Worm (Caenorhabditis elegans) whole organism, dauer: ENCODE data around the gene C46G7.5.

Source experiments
- unc-62 ChIP-seq: sonication (generic microtip); optimal IDR thresholded peaks from 2 replicates; lab custom pipeline; 2017; ENCODE audit warnings: missing biosample characterization, missing genetic modification reagents, missing genetic modification characterization

C46G7.5 gene

ce11 chrIV:6005655-6006054 lies 5.8 kb downstream of the C46G7.5 start:
- TF ChIP-seq unc-62: no peak

ce11 chrIV:5990503-5990902 lies 20.9 kb downstream of the C46G7.5 start:
- no peak for TF ChIP-seq unc-62

ce11 chrIV:5986829-5987228 lies 24.6 kb downstream of the C46G7.5 start:
- no peak for TF ChIP-seq unc-62

ce11 chrIV:5985823-5986222 lies 25.6 kb downstream of the C46G7.5 start:
- TF ChIP-seq unc-62: no peak

ce11 chrIV:5985422-5985821 lies 26.0 kb downstream of the C46G7.5 start:
- no peak for TF ChIP-seq unc-62

- no peak for TF ChIP-seq unc-62
Measured at ce11 chrIV:5983191-5983590, 28.3 kb downstream of the C46G7.5 start.

ce11 chrIV:5979818-5980217 lies 31.6 kb downstream of the C46G7.5 start:
- TF ChIP-seq unc-62: no peak

- TF ChIP-seq unc-62: no peak
Measured at ce11 chrIV:5977276-5977675, 34.2 kb downstream of the C46G7.5 start.

ce11 chrIV:5975202-5975601 lies 36.2 kb downstream of the C46G7.5 start, which contains the start of gene unc-44:
Gene unc-44, plus strand, starts transcription at chrIV:5975557.
- TF ChIP-seq unc-62: no peak

ce11 chrIV:5973947-5974495 lies 37.4 kb downstream of the C46G7.5 start:
- TF ChIP-seq unc-62: no peak

ce11 chrIV:5970526-5970925 lies 40.9 kb downstream of the C46G7.5 start:
- no peak for TF ChIP-seq unc-62

ce11 chrIV:5967035-5967499 lies 44.4 kb downstream of the C46G7.5 start:
- no peak for TF ChIP-seq unc-62

ce11 chrIV:5964286-5964685 lies 47.2 kb downstream of the C46G7.5 start:
- TF ChIP-seq unc-62: no peak

ce11 chrIV:5962219-5962945 lies 49.1 kb downstream of the C46G7.5 start, which contains the start of gene K02B2.6:
Gene K02B2.6, minus strand, starts transcription at chrIV:5962269.
- no peak for TF ChIP-seq unc-62
